Fruit fly (Drosophila melanogaster): ENCODE measurements around the gene stnA.

Gene stnA

DNA sequence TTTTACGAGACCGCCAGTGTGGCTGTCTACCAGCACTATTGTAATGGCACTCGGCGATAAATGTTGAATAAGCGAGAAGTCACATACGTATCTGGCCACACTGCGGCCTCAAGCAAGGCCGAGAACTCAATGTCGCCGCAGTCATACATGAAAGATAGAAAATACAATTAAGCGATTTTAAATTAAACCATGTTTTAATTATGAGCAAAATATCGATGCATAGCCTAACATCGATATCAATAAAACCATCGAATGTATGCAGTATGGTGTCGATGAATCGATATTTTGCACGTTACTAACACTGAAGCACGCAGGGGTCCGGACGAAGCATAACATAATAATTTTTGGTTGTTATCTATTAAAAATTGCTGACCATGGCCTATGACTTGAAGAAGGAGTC lies 8.8 kb upstream of the stnA start, which contains the start of the genes Rab21 and Coa7 (continued):
- TF ChIP-seq CG17385 (GFP tag; optimal IDR thresholded peaks at IDR 0.05) (no peak), mam (GFP tag; optimal IDR thresholded peaks at IDR 0.05) (peak; percentile 30), HLH3B (GFP tag; IDR thresholded peaks at IDR 0.05) (no peak), pho (GFP tag; optimal IDR thresholded peaks at IDR 0.05) (peak; percentile 32), BtbVII (GFP tag; optimal IDR thresholded peaks at IDR 0.05) (no peak), CG33557 (GFP tag; optimal IDR thresholded peaks at IDR 0.05) (no peak), Dref (GFP tag; IDR thresholded peaks at IDR 0.05) (peak; percentile 88), cwo (GFP tag; optimal IDR thresholded peaks at IDR 0.05) (no peak), CG6791 (GFP tag; IDR thresholded peaks at IDR 0.05; ENCODE audit: partially characterized antibody) (peak; percentile 96), dpn (GFP tag; optimal IDR thresholded peaks at IDR 0.05) (peak in 1 of 2 experiments; percentile 21), gem (tag; optimal IDR thresholded peaks at IDR 0.05) (peak; percentile 16), Dp (GFP tag; optimal IDR thresholded peaks at IDR 0.05) (peak; percentile 20), Hr51 (GFP tag; optimal IDR thresholded peaks at IDR 0.05) (no peak), CG3995 (GFP tag; optimal IDR thresholded peaks at IDR 0.05) (peak; percentile 55), unc-4 (GFP tag; IDR thresholded peaks at IDR 0.05; ENCODE audit: partially characterized antibody) (peak; percentile 87), lbe (GFP tag; optimal IDR thresholded peaks at IDR 0.05) (peak; percentile 31), sob (GFP tag; IDR thresholded peaks at IDR 0.05) (peak; percentile 43; the same call in 1 of the 2 replicates), sens-2 (GFP tag; IDR thresholded peaks at IDR 0.05) (no peak), hkb (optimal IDR thresholded peaks at IDR 0.05) (no peak), hkb (GFP tag; IDR thresholded peaks at IDR 0.05) (no peak), dysf (GFP tag; IDR thresholded peaks at IDR 0.05) (no peak), CG6813 (GFP tag; optimal IDR thresholded peaks at IDR 0.05) (no peak), CG3726 (GFP tag; IDR thresholded peaks at IDR 0.05) (no peak), CG9797 (GFP tag; optimal IDR thresholded peaks at IDR 0.05) (peak; percentile 71), grn (GFP tag; optimal IDR thresholded peaks at IDR 0.05) (no peak), CG15479 (GFP tag; optimal IDR thresholded peaks at IDR 0.05) (no peak), CG6272 (GFP tag; IDR thresholded peaks at IDR 0.05) (peak; percentile 39; the same call in 1 of the 2 replicates), CG1233 (GFP tag; optimal IDR thresholded peaks at IDR 0.05) (no peak), CG3847 (GFP tag; IDR thresholded peaks at IDR 0.05) (peak; percentile 75), CG18599 (GFP tag; optimal IDR thresholded peaks at IDR 0.05) (no peak), org-1 (GFP tag; optimal IDR thresholded peaks at IDR 0.05) (no peak), CG5245 (GFP tag; optimal IDR thresholded peaks at IDR 0.05) (no peak), tin (GFP tag; optimal IDR thresholded peaks at IDR 0.05) (peak; percentile 29), CG12155 (GFP tag; optimal IDR thresholded peaks at IDR 0.05) (peak; percentile 21), CG5180 (GFP tag; optimal IDR thresholded peaks at IDR 0.05) (no peak), CG4617 (GFP tag; optimal IDR thresholded peaks at IDR 0.05; ENCODE audit: borderline replicate concordance) (peak; percentile 42), Bgb (GFP tag; IDR thresholded peaks at IDR 0.05; ENCODE audit: partially characterized antibody) (peak; percentile 97), gro (GFP tag; optimal IDR thresholded peaks at IDR 0.05) (no peak), Myb (GFP tag; optimal IDR thresholded peaks at IDR 0.05) (peak; percentile 54), Bteb2 (GFP tag; optimal IDR thresholded peaks at IDR 0.05) (no peak), CG33213 (GFP tag; optimal IDR thresholded peaks at IDR 0.05) (peak; percentile 78), trem (tag; optimal IDR thresholded peaks at IDR 0.05) (peak; percentile 61), vvl (GFP tag; IDR thresholded peaks at IDR 0.05) (peak; percentile 20; the same call in 1 of the 2 replicates), ro (GFP tag; IDR thresholded peaks at IDR 0.05) (no peak), CG6175 (GFP tag; IDR thresholded peaks at IDR 0.05) (no peak), zen (tag; optimal IDR thresholded peaks at IDR 0.05) (peak; percentile 62), jigr1 (GFP tag; IDR thresholded peaks at IDR 0.05) (no peak), Lhr (GFP tag; optimal IDR thresholded peaks at IDR 0.05) (peak; percentile 72), unpg (GFP tag; optimal IDR thresholded peaks at IDR 0.05) (no peak), cato (GFP tag; optimal IDR thresholded peaks at IDR 0.05; ENCODE audit: borderline replicate concordance) (no peak), gce (GFP tag; IDR thresholded peaks at IDR 0.05) (no peak)
